Worm (Caenorhabditis elegans) whole organism, L4 larva: ENCODE results near the gene R01B10.3.
A peak's percentile ranks its signal among the peaks of the same experiment; 100 is the strongest.

Source experiments
- D1046.2 ChIP-seq: fragments of 200-800 bp; sonication (Bioruptor generic); IDR thresholded peaks from 2 replicates; pipeline ENCODE4 v1.3.6; 2022; ENCODE audit warnings: missing genetic modification characterization, missing compliant biosample characterization
- F37D6.2 ChIP-seq: sonication (generic microtip); optimal IDR thresholded peaks from 2 replicates; lab custom pipeline; 2016; ENCODE audit warnings: mild to moderate bottlenecking, missing genetic modification characterization, missing compliant biosample characterization
- aha-1 ChIP-seq: fragments of 150-350 bp; peaks from one replicate; lab custom pipeline; 2014; ENCODE audit warnings: missing biosample characterization, missing genetic modification characterization
- aly-2 ChIP-seq: sonication (generic microtip); optimal IDR thresholded peaks from 2 replicates; lab custom pipeline; 2018; ENCODE audit warnings: missing biosample characterization, missing genetic modification characterization
- ama-1 ChIP-seq: fragments of 150-350 bp; optimal IDR thresholded peaks from 2 replicates; lab custom pipeline; 2014; ENCODE audit warnings: inconsistent platforms, mixed read lengths
- gei-8 ChIP-seq: fragments of 200-800 bp; sonication (Bioruptor generic); optimal IDR thresholded peaks from 2 replicates; lab custom pipeline; 2018; ENCODE audit warnings: mild to moderate bottlenecking, missing genetic modification characterization, missing compliant biosample characterization
- lim-7 ChIP-seq: fragments of 200-800 bp; sonication (Bioruptor generic); IDR thresholded peaks from 2 replicates; pipeline ENCODE4 v1.3.6; 2022; ENCODE audit warnings: missing genetic modification characterization, missing compliant biosample characterization
- lin-1 ChIP-seq: fragments of 200-800 bp; sonication (Bioruptor generic); IDR thresholded peaks from 2 replicates; pipeline ENCODE4 v1.3.6; 2022; ENCODE audit warnings: missing genetic modification reagents, missing genetic modification characterization, missing compliant biosample characterization
- lin-38 ChIP-seq: fragments of 200-800 bp; sonication (Bioruptor generic); IDR thresholded peaks from 2 replicates; pipeline ENCODE4 v1.3.6; 2022; ENCODE audit warnings: missing genetic modification reagents, missing genetic modification characterization, missing compliant biosample characterization
- lin-39 ChIP-seq: fragments of 150-350 bp; optimal IDR thresholded peaks from 2 replicates; lab custom pipeline; 2014; ENCODE audit warnings: missing biosample characterization, missing genetic modification reagents, missing genetic modification characterization
- lsy-2 ChIP-seq, 2 experiments: fragments of 150-350 bp in 1 of 2; sonication (generic microtip) in 1 of 2; optimal IDR thresholded peaks; 2 replicates each; lab custom pipeline; 2014 to 2017; ENCODE audit warnings: missing biosample characterization in 2 of 2, missing genetic modification characterization in 2 of 2
- nhr-76 ChIP-seq: fragments of 150-350 bp; optimal IDR thresholded peaks from 2 replicates; lab custom pipeline; 2014; ENCODE audit warnings: missing biosample characterization, missing genetic modification characterization
- pha-4 ChIP-seq, 2 experiments: fragments of 150-350 bp in 1 of 2; fragments of 200-800 bp in 1 of 2; sonication (Bioruptor generic) in 1 of 2; IDR thresholded peaks in 1 of 2; optimal IDR thresholded peaks in 1 of 2; 2 replicates each; pipeline versions ENCODE4 v1.3.6 to Lab custom; 2014 to 2022; ENCODE audit warnings: missing genetic modification characterization in 2 of 2, missing genetic modification reagents in 2 of 2, missing biosample characterization in 1 of 2, missing compliant biosample characterization in 1 of 2

DNA sequence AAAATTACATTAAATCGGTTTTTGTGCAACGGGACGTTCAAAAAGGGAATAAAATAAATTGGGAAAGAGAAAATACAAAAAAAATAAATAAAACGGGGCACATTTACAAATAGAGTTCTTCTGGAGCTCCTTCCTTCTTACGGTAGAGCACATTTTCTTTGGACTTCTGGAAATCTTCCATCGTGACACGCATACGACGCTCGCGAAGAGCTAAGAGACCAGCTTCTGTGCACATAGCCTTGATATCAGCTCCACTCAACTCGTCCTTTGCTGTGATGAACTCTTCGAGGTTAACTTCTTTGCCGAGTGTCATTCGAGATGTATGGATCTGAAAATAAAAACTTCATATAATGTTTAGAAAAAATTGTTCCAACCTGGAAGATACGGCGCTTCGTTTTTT is 28.8 kb downstream of the R01B10.3 start:
- TF ChIP-seq ama-1 (no peak), D1046.2 (GFP tag; lab: Robert Waterston, UW) (no peak), pha-4 (GFP tag; IDR thresholded peaks at IDR 0.05; lab: Robert Waterston, UW) (no peak), pha-4 (tag; optimal IDR thresholded peaks at IDR 0.05; lab: Kevin White, UChicago) (no peak), lin-39 (tag; lab: Kevin White, UChicago) (no peak), gei-8 (GFP tag; lab: Kevin White, UChicago) (no peak), aly-2 (tag; lab: Kevin White, UChicago) (no peak), nhr-76 (tag; lab: Kevin White, UChicago) (no peak), lsy-2 (tag; optimal IDR thresholded peaks at IDR 0.05; lab: Kevin White, UChicago) (no peak), F37D6.2 (tag; lab: Kevin White, UChicago) (no peak), lin-38 (no peak), aha-1 (tag; lab: Kevin White, UChicago) (peak; percentile 15), lim-7 (GFP tag; lab: Robert Waterston, UW) (no peak), lin-1 (GFP tag; lab: Robert Waterston, UW) (no peak)
